Worm (Caenorhabditis elegans): ENCODE data around the gene gcst-1.

gcst-1 gene

ce11 chrV:5704467-5704866, 8.3 kb upstream of the gcst-1 start:
- TF ChIP-seq ceh-2 (tag; optimal IDR thresholded peaks at IDR 0.05) = no peak
- TF ChIP-seq Y22D7AL.16 (tag; optimal IDR thresholded peaks at IDR 0.05) = no peak
- no peak for TF ChIP-seq dve-1 (tag; optimal IDR thresholded peaks at IDR 0.05)
- no peak for TF ChIP-seq ama-1 (optimal IDR thresholded peaks at IDR 0.05)
- no peak for TF ChIP-seq unc-86 (tag; optimal IDR thresholded peaks at IDR 0.05)
- TF ChIP-seq npax-4 (tag; optimal IDR thresholded peaks at IDR 0.05) = no peak
- TF ChIP-seq mec-3 (tag; optimal IDR thresholded peaks at IDR 0.05; ENCODE audit: borderline replicate concordance) = no peak
- TF ChIP-seq ref-2 (tag; optimal IDR thresholded peaks at IDR 0.05) = no peak
- TF ChIP-seq hlh-8 (tag; optimal IDR thresholded peaks at IDR 0.05) = no peak
- TF ChIP-seq hlh-13 (GFP tag; optimal IDR thresholded peaks at IDR 0.05) = no peak

DNA sequence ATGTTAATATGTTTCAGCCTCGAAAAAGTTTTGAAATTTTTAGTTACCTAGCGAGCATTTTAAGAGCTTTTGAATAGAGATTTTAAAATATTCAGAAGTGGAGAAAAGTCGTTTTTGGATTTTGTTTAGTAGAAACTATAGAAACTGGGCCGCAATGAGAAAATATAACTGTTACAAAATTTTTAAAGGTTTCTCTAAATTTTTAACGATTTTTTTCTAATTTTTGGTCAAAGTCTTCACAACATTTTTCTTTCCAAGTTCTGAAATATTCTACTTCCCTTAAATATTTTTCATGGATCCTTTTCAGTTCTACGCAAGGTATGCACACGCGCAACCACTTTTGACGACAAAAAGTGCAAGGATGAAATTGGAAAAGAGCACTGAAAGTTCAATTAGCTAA, 7.2 kb upstream of the gcst-1 start, which contains the start of gene peli-1:
Gene peli-1 (plus strand): TSS at position 301 of the 400 bp plus-strand sequence.
- no peak for TF ChIP-seq ahr-1 (tag; optimal IDR thresholded peaks at IDR 0.05)
- TF ChIP-seq pros-1 (tag; optimal IDR thresholded peaks at IDR 0.05) = no peak
- TF ChIP-seq rnt-1 (tag; optimal IDR thresholded peaks at IDR 0.05) = no peak
- TF ChIP-seq ceh-34 (tag; optimal IDR thresholded peaks at IDR 0.05) = no peak

ce11 chrV:5708331-5708730, 4.4 kb upstream of the gcst-1 start:
- peak; percentile 56 for TF ChIP-seq unc-42 (tag; optimal IDR thresholded peaks at IDR 0.05)
- no peak for TF ChIP-seq mec-3 (tag; optimal IDR thresholded peaks at IDR 0.05; ENCODE audit: borderline replicate concordance)

ce11 chrV:5712189-5712588, 539 bp upstream of the gcst-1 start:
- TF ChIP-seq unc-3 (GFP tag; conservative IDR thresholded peaks at IDR 0.05) = no peak
- TF ChIP-seq unc-3 (tag; optimal IDR thresholded peaks at IDR 0.05) = no peak
- TF ChIP-seq unc-42 (tag; optimal IDR thresholded peaks at IDR 0.05) = peak; percentile 21
- no peak for TF ChIP-seq pha-2 (tag; optimal IDR thresholded peaks at IDR 0.05)
- TF ChIP-seq K02D7.2 (tag; optimal IDR thresholded peaks at IDR 0.05) = no peak

DNA sequence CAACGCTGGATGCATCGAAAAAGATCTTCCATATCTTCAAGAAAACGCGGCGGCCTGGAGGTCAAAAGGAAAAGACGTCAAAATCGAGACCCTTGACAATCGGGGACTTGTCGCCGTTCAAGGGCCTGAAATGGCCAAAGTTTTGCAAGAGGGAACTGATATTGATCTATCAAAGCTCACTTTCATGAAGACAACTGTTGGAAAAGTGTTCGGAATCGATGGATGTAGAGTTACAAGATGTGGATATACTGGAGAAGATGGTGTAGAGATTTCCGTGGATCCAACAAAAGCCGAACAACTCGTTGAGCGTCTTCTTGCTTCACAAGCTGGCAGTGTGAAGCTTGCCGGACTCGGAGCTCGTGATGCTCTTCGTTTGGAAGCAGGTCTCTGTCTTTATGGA, 782 bp downstream of the gcst-1 start:
- TF ChIP-seq syd-9 (tag; optimal IDR thresholded peaks at IDR 0.05) = no peak
- no peak for TF ChIP-seq hlh-6 (tag; optimal IDR thresholded peaks at IDR 0.05)
- TF ChIP-seq tbx-2 (tag; optimal IDR thresholded peaks at IDR 0.05) = no peak
- TF ChIP-seq tbx-7 (tag; optimal IDR thresholded peaks at IDR 0.05) = no peak
- no peak for TF ChIP-seq ama-1 (optimal IDR thresholded peaks at IDR 0.05)
- no peak for TF ChIP-seq ceh-31 (tag; optimal IDR thresholded peaks at IDR 0.05)
- no peak for TF ChIP-seq fkh-10 (GFP tag; optimal IDR thresholded peaks at IDR 0.05)
- no peak for TF ChIP-seq madf-2 (tag; optimal IDR thresholded peaks at IDR 0.05)
- no peak for TF ChIP-seq hlh-13 (GFP tag; optimal IDR thresholded peaks at IDR 0.05)

- TF ChIP-seq tbx-7 (tag; optimal IDR thresholded peaks at IDR 0.05) = no peak
- no peak for TF ChIP-seq rnt-1 (tag; optimal IDR thresholded peaks at IDR 0.05)
- TF ChIP-seq hlh-15 (tag; optimal IDR thresholded peaks at IDR 0.05) = no peak
- no peak for TF ChIP-seq pha-2 (tag; optimal IDR thresholded peaks at IDR 0.05)
- no peak for TF ChIP-seq odd-2 (tag; optimal IDR thresholded peaks at IDR 0.05)
- TF ChIP-seq gmeb-2 (tag; optimal IDR thresholded peaks at IDR 0.05) = no peak
- TF ChIP-seq fkh-10 (GFP tag; optimal IDR thresholded peaks at IDR 0.05) = no peak
- TF ChIP-seq ztf-16 (tag; optimal IDR thresholded peaks at IDR 0.05) = no peak
- no peak for TF ChIP-seq ceh-19 (GFP tag; optimal IDR thresholded peaks at IDR 0.05)
- no peak for TF ChIP-seq ref-2 (tag; optimal IDR thresholded peaks at IDR 0.05)
- TF ChIP-seq C08G9.2 (tag; optimal IDR thresholded peaks at IDR 0.05) = no peak
- TF ChIP-seq T23F11.4 (GFP tag; optimal IDR thresholded peaks at IDR 0.05) = no peak
- TF ChIP-seq lim-6 (tag; optimal IDR thresholded peaks at IDR 0.05) = no peak
- TF ChIP-seq eyg-1 (tag; optimal IDR thresholded peaks at IDR 0.05) = no peak
- no peak for TF ChIP-seq dve-1 (tag; optimal IDR thresholded peaks at IDR 0.05)
- TF ChIP-seq ama-1 (optimal IDR thresholded peaks at IDR 0.05) = no peak
These were observed 3.8 kb downstream of the gcst-1 start, which contains the start of gene K09H11.9 for ce11 chrV:5716508-5716907. K09H11.9 (minus strand) TSS chrV:5716608.

All from whole organism, late embryonic.